Worm (Caenorhabditis elegans) whole organism, L4 larva: Measurements from ENCODE around the gene sre-51.
A peak's percentile ranks its signal among the peaks of the same experiment; 100 is the strongest.

Source experiments
- D1046.2 ChIP-seq: fragments of 200-800 bp; sonication (Bioruptor generic); IDR thresholded peaks from 2 replicates; pipeline ENCODE4 v1.3.6; 2022; ENCODE audit warnings: missing genetic modification characterization, missing compliant biosample characterization
- F49E8.2 ChIP-seq: sonication (generic microtip); optimal IDR thresholded peaks from 2 replicates; lab custom pipeline; 2016; ENCODE audit warnings: missing compliant biosample characterization, mild to moderate bottlenecking, missing genetic modification characterization, borderline replicate concordance
- T20F7.1 ChIP-seq: fragments of 200-800 bp; sonication (Bioruptor generic); optimal IDR thresholded peaks from 2 replicates; lab custom pipeline; 2018; ENCODE audit warnings: mild to moderate bottlenecking, missing genetic modification characterization, missing compliant biosample characterization
- Y105C5A.15 ChIP-seq: fragments of 200-800 bp; sonication (Bioruptor generic); IDR thresholded peaks from 2 replicates; pipeline ENCODE4 v1.3.6; 2022; ENCODE audit warnings: missing genetic modification characterization, missing compliant biosample characterization
- Y75B8A.6 ChIP-seq: fragments of 200-800 bp; sonication (Bioruptor generic); IDR thresholded peaks from 2 replicates; pipeline ENCODE4 v1.3.6; 2022; ENCODE audit warnings: missing genetic modification reagents, missing genetic modification characterization, missing compliant biosample characterization
- ZK546.5 ChIP-seq, 2 experiments: sonication (generic microtip); optimal IDR thresholded peaks; 2 replicates each; lab custom pipeline; 2017; ENCODE audit warnings: missing biosample characterization in 2 of 2, missing genetic modification characterization in 2 of 2
- aha-1 ChIP-seq: fragments of 150-350 bp; peaks from one replicate; lab custom pipeline; 2014; ENCODE audit warnings: missing biosample characterization, missing genetic modification characterization
- ama-1 ChIP-seq: fragments of 150-350 bp; optimal IDR thresholded peaks from 2 replicates; lab custom pipeline; 2014; ENCODE audit warnings: inconsistent platforms, mixed read lengths
- arid-1 ChIP-seq: fragments of 200-800 bp; sonication (Bioruptor generic); conservative IDR thresholded peaks from 2 replicates; pipeline ENCODE4 v1.3.6; 2022; ENCODE audit warnings: missing genetic modification reagents, missing genetic modification characterization, missing compliant biosample characterization
- ceh-32 ChIP-seq: sonication (generic microtip); optimal IDR thresholded peaks from 2 replicates; lab custom pipeline; 2016; ENCODE audit warnings: mild to moderate bottlenecking, missing genetic modification characterization, missing compliant biosample characterization; ENCODE audit not compliant: poor library complexity
- ceh-44 ChIP-seq: fragments of 200-800 bp; sonication (Bioruptor generic); IDR thresholded peaks from 2 replicates; pipeline ENCODE4 v1.3.6; 2022; ENCODE audit warnings: missing genetic modification reagents, missing genetic modification characterization, missing compliant biosample characterization
- daf-12 ChIP-seq: fragments of 150-350 bp; optimal IDR thresholded peaks from 2 replicates; lab custom pipeline; 2014; ENCODE audit warnings: missing biosample characterization, missing genetic modification reagents, missing genetic modification characterization
- daf-16 ChIP-seq, 3 experiments: sonication (generic microtip); optimal IDR thresholded peaks; 2 replicates each; lab custom pipeline; 2016 to 2017; ENCODE audit warnings: missing genetic modification characterization in 3 of 3, missing genetic modification reagents in 3 of 3, mild to moderate bottlenecking in 2 of 3, missing compliant biosample characterization in 2 of 3, missing biosample characterization in 1 of 3, moderate library complexity in 1 of 3
- daf-19 ChIP-seq: fragments of 200-800 bp; sonication (Bioruptor generic); conservative IDR thresholded peaks from 2 replicates; pipeline ENCODE4 v1.3.6; 2022; ENCODE audit warnings: missing genetic modification characterization, missing compliant biosample characterization
- dmd-6 ChIP-seq: fragments of 200-800 bp; sonication (Bioruptor generic); IDR thresholded peaks from 2 replicates; pipeline ENCODE4 v1.3.6; 2022; ENCODE audit warnings: missing genetic modification reagents, missing genetic modification characterization, missing compliant biosample characterization
- dmd-8 ChIP-seq: fragments of 200-800 bp; sonication (Bioruptor generic); IDR thresholded peaks from 2 replicates; pipeline ENCODE4 v1.3.6; 2022; ENCODE audit warnings: missing genetic modification characterization, missing compliant biosample characterization
- duxl-1 ChIP-seq: sonication (generic microtip); optimal IDR thresholded peaks from 2 replicates; lab custom pipeline; 2016; ENCODE audit warnings: mild to moderate bottlenecking, missing genetic modification characterization, moderate library complexity, missing compliant biosample characterization; ENCODE audit not compliant: poor library complexity
- dve-1 ChIP-seq: sonication (generic microtip); optimal IDR thresholded peaks from 2 replicates; lab custom pipeline; 2017; ENCODE audit warnings: antibody characterized with exemption, mild to moderate bottlenecking, missing genetic modification characterization, missing compliant biosample characterization; ENCODE audit not compliant: insufficient read depth
- egl-27 ChIP-seq: sonication (generic microtip); optimal IDR thresholded peaks from 3 replicates; lab custom pipeline; 2017; ENCODE audit warnings: missing biosample characterization, missing genetic modification reagents, missing genetic modification characterization
- egl-43 ChIP-seq: fragments of 200-800 bp; sonication (Bioruptor generic); IDR thresholded peaks from 2 replicates; pipeline ENCODE4 v1.3.6; 2022; ENCODE audit warnings: missing genetic modification reagents, missing genetic modification characterization, missing compliant biosample characterization
- fos-1 ChIP-seq: fragments of 150-350 bp; optimal IDR thresholded peaks from 2 replicates; lab custom pipeline; 2014; ENCODE audit warnings: missing biosample characterization, missing genetic modification characterization
- hif-1 ChIP-seq, 2 experiments: sonication (generic microtip); optimal IDR thresholded peaks; 2 replicates each; lab custom pipeline; 2016 to 2017; ENCODE audit warnings: missing compliant biosample characterization in 2 of 2, missing genetic modification characterization in 2 of 2, missing genetic modification reagents in 2 of 2, missing genotype in 2 of 2, mild to moderate bottlenecking in 1 of 2
- lim-7 ChIP-seq: fragments of 200-800 bp; sonication (Bioruptor generic); IDR thresholded peaks from 2 replicates; pipeline ENCODE4 v1.3.6; 2022; ENCODE audit warnings: missing genetic modification characterization, missing compliant biosample characterization
- lin-1 ChIP-seq: fragments of 200-800 bp; sonication (Bioruptor generic); IDR thresholded peaks from 2 replicates; pipeline ENCODE4 v1.3.6; 2022; ENCODE audit warnings: missing genetic modification reagents, missing genetic modification characterization, missing compliant biosample characterization
- lin-13 ChIP-seq: fragments of 150-350 bp; optimal IDR thresholded peaks from 2 replicates; lab custom pipeline; 2014; ENCODE audit warnings: missing biosample characterization, missing genetic modification reagents, missing genetic modification characterization
- lin-39 ChIP-seq: fragments of 150-350 bp; optimal IDR thresholded peaks from 2 replicates; lab custom pipeline; 2014; ENCODE audit warnings: missing biosample characterization, missing genetic modification reagents, missing genetic modification characterization
- madf-5 ChIP-seq, 2 experiments: fragments of 200-800 bp; sonication (Bioruptor generic); IDR thresholded peaks; 2 replicates each; pipeline ENCODE4 v1.3.6; 2022; ENCODE audit warnings: missing compliant biosample characterization in 2 of 2, missing genetic modification characterization in 2 of 2
- madf-9 ChIP-seq: fragments of 200-800 bp; sonication (Bioruptor generic); conservative IDR thresholded peaks from 2 replicates; pipeline ENCODE4 v1.3.6; 2022; ENCODE audit warnings: missing genetic modification reagents, missing genetic modification characterization, missing compliant biosample characterization
- mdl-1 ChIP-seq, 2 experiments: fragments of 150-350 bp in 1 of 2; sonication (generic microtip) in 1 of 2; optimal IDR thresholded peaks; 2 replicates each; lab custom pipeline; 2014 to 2017; ENCODE audit warnings: missing biosample characterization in 2 of 2, missing genetic modification characterization in 2 of 2
- mdt-29 ChIP-seq: fragments of 200-800 bp; sonication (Bioruptor generic); IDR thresholded peaks from 2 replicates; pipeline ENCODE4 v1.3.6; 2022; ENCODE audit warnings: missing genetic modification reagents, missing genetic modification characterization, missing compliant biosample characterization
- nhr-10 ChIP-seq: fragments of 150-350 bp; optimal IDR thresholded peaks from 2 replicates; lab custom pipeline; 2014; ENCODE audit warnings: missing biosample characterization, missing genetic modification characterization
- nhr-111 ChIP-seq: fragments of 200-800 bp; sonication (Bioruptor generic); optimal IDR thresholded peaks from 2 replicates; lab custom pipeline; 2018; ENCODE audit warnings: mild to moderate bottlenecking, missing genetic modification characterization, missing compliant biosample characterization
- nhr-25 ChIP-seq: sonication (generic microtip); optimal IDR thresholded peaks from 2 replicates; lab custom pipeline; 2017; ENCODE audit warnings: missing genetic modification characterization, mild to moderate bottlenecking, missing compliant biosample characterization, antibody characterized with exemption, moderate library complexity, borderline replicate concordance; ENCODE audit not compliant: insufficient read depth
- nhr-28 ChIP-seq: fragments of 150-350 bp; optimal IDR thresholded peaks from 2 replicates; lab custom pipeline; 2014; ENCODE audit warnings: missing biosample characterization, missing genetic modification characterization
- nhr-41 ChIP-seq: fragments of 200-800 bp; sonication (Bioruptor generic); IDR thresholded peaks from 2 replicates; pipeline ENCODE4 v1.3.6; 2022; ENCODE audit warnings: missing genetic modification reagents, missing genetic modification characterization, missing compliant biosample characterization
- nhr-42 ChIP-seq: fragments of 200-800 bp; sonication (Bioruptor generic); IDR thresholded peaks from 2 replicates; pipeline ENCODE4 v1.3.6; 2022; ENCODE audit warnings: missing genetic modification characterization, missing compliant biosample characterization
- nhr-6 ChIP-seq: fragments of 150-350 bp; optimal IDR thresholded peaks from 2 replicates; lab custom pipeline; 2014; ENCODE audit warnings: missing biosample characterization, missing genetic modification characterization
- nhr-76 ChIP-seq: fragments of 150-350 bp; optimal IDR thresholded peaks from 2 replicates; lab custom pipeline; 2014; ENCODE audit warnings: missing biosample characterization, missing genetic modification characterization
- pha-4 ChIP-seq, 2 experiments: fragments of 150-350 bp in 1 of 2; fragments of 200-800 bp in 1 of 2; sonication (Bioruptor generic) in 1 of 2; IDR thresholded peaks in 1 of 2; optimal IDR thresholded peaks in 1 of 2; 2 replicates each; pipeline versions ENCODE4 v1.3.6 to Lab custom; 2014 to 2022; ENCODE audit warnings: missing genetic modification characterization in 2 of 2, missing genetic modification reagents in 2 of 2, missing biosample characterization in 1 of 2, missing compliant biosample characterization in 1 of 2
- saeg-2 ChIP-seq: fragments of 200-800 bp; sonication (Bioruptor generic); IDR thresholded peaks from 2 replicates; pipeline ENCODE4 v1.3.6; 2022; ENCODE audit warnings: missing genetic modification reagents, missing genetic modification characterization, missing compliant biosample characterization
- set-16 ChIP-seq: fragments of 200-800 bp; sonication (Bioruptor generic); IDR thresholded peaks from 2 replicates; pipeline ENCODE4 v1.3.6; 2022; ENCODE audit warnings: missing genetic modification reagents, missing genetic modification characterization, missing compliant biosample characterization
- spr-3 ChIP-seq: fragments of 200-800 bp; sonication (Bioruptor generic); optimal IDR thresholded peaks from 2 replicates; lab custom pipeline; 2018; ENCODE audit warnings: mild to moderate bottlenecking, missing genetic modification characterization, missing compliant biosample characterization
- tag-97 ChIP-seq: fragments of 200-800 bp; sonication (Bioruptor generic); IDR thresholded peaks from 2 replicates; pipeline ENCODE4 v1.3.6; 2022; ENCODE audit warnings: missing genetic modification characterization, missing compliant biosample characterization
- vab-7 ChIP-seq: fragments of 200-800 bp; sonication (Bioruptor generic); IDR thresholded peaks from 2 replicates; pipeline ENCODE4 v1.3.6; 2022; ENCODE audit warnings: missing genetic modification reagents, missing genetic modification characterization, missing compliant biosample characterization
- zag-1 ChIP-seq: fragments of 150-350 bp; optimal IDR thresholded peaks from 2 replicates; lab custom pipeline; 2014; ENCODE audit warnings: missing biosample characterization, missing genetic modification characterization

sre-51 gene

DNA sequence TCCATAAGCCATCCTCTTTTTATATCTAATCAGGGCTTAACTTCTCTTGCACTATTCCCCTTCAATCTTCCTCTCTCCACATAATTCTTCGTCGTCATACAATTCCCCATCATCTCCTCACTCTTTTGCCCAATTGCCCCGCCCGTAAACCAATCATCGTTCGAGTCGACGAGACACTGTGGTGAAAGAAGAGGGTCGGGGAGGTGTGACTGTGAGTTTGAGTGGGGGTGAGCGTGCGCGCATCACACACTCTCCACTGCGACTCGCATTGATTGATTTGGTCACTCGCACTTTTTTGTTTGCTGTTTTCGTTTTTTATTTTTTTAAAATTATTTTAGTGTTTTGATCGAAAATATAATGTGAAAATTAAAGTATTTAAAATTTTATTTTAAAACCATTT lies 27.5 kb downstream of the sre-51 start (continued):
- TF ChIP-seq daf-16 (GFP tag; optimal IDR thresholded peaks at IDR 0.05; lab: Kevin White, UChicago) = no peak
- peak; percentile 53 for TF ChIP-seq daf-16 (tag; optimal IDR thresholded peaks at IDR 0.05; lab: Kevin White, UChicago)
- TF ChIP-seq madf-5 (GFP tag; IDR thresholded peaks at IDR 0.05; lab: Robert Waterston, UW) = 0 out of 4 replicates have a peak, but pooled peaks of 1 of the 2 experiments have one; percentile 17
- no peak for TF ChIP-seq lin-39 (tag; lab: Kevin White, UChicago)
- TF ChIP-seq aha-1 (tag; lab: Kevin White, UChicago) = peak; percentile 98
- TF ChIP-seq spr-3 (GFP tag; lab: Kevin White, UChicago) = no peak
- no peak for TF ChIP-seq nhr-76 (tag; lab: Kevin White, UChicago)
- TF ChIP-seq mdl-1 (tag; optimal IDR thresholded peaks at IDR 0.05; lab: Kevin White, UChicago) = peak in 1 of 2 experiments; percentile 57

DNA sequence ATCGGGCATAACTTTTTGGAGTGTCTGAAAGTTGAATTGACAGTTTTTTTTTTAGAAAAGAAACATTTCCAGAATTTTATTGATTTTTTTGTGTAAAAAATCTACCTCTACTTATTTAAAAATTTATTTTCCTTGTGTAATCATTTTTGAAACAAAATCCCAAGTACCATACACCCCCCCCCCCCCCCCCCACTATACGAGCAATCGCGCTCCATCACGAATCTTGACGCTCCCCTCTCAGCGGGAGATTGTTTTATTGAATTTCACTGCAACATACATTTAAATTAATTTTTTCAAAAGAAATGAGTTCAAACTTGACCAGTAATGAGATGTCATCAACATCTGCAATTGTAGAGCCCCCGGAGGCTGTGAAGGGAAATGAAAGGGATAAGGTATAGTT lies 28.0 kb downstream of the sre-51 start, which contains the start of gene sop-2:
TSS of gene sop-2 (plus strand) at position 301 of the 400 bp plus-strand sequence.
- TF ChIP-seq mdt-29 (GFP tag; lab: Robert Waterston, UW) (no peak), duxl-1 (tag; lab: Kevin White, UChicago) (no peak), nhr-41 (GFP tag; lab: Robert Waterston, UW) (no peak), tag-97 (no peak), fos-1 (tag; lab: Kevin White, UChicago) (no peak), F49E8.2 (tag; lab: Kevin White, UChicago) (no peak), ZK546.5 (tag; optimal IDR thresholded peaks at IDR 0.05; lab: Kevin White, UChicago) (no peak), aha-1 (tag; lab: Kevin White, UChicago) (no peak), Y75B8A.6 (no peak), hif-1 (tag; optimal IDR thresholded peaks at IDR 0.05; lab: Kevin White, UChicago) (no peak), saeg-2 (GFP tag; lab: Robert Waterston, UW) (no peak), mdl-1 (tag; optimal IDR thresholded peaks at IDR 0.05; lab: Kevin White, UChicago) (no peak), T20F7.1 (no peak), nhr-25 (no peak), arid-1 (no peak), nhr-10 (tag; lab: Kevin White, UChicago) (no peak), nhr-6 (tag; lab: Kevin White, UChicago) (no peak)

- TF ChIP-seq pha-4 (GFP tag; IDR thresholded peaks at IDR 0.05; lab: Robert Waterston, UW) (no peak), pha-4 (tag; optimal IDR thresholded peaks at IDR 0.05; lab: Kevin White, UChicago) (no peak), dmd-6 (GFP tag; lab: Robert Waterston, UW) (no peak), F49E8.2 (tag; lab: Kevin White, UChicago) (no peak), ceh-44 (GFP tag; lab: Robert Waterston, UW) (no peak), dmd-8 (GFP tag; lab: Robert Waterston, UW) (no peak), egl-27 (tag; lab: Kevin White, UChicago) (no peak), nhr-42 (GFP tag; lab: Robert Waterston, UW) (no peak), arid-1 (no peak), set-16 (GFP tag; lab: Robert Waterston, UW) (peak; percentile 97), lin-13 (no peak), nhr-28 (peak; percentile 11), lin-1 (no peak), D1046.2 (GFP tag; lab: Robert Waterston, UW) (no peak), madf-9 (GFP tag; lab: Robert Waterston, UW) (no peak), nhr-111 (GFP tag; lab: Kevin White, UChicago) (no peak), daf-12 (tag; lab: Kevin White, UChicago) (no peak), daf-19 (GFP tag; lab: Robert Waterston, UW) (no peak), lim-7 (GFP tag; lab: Robert Waterston, UW) (no peak), mdt-29 (GFP tag; lab: Robert Waterston, UW) (no peak), vab-7 (GFP tag; lab: Robert Waterston, UW) (no peak), Y105C5A.15 (GFP tag; lab: Robert Waterston, UW) (no peak), ama-1 (lab: Kevin White, UChicago) (no peak), ceh-32 (tag; lab: Kevin White, UChicago) (no peak), egl-43 (peak; percentile 54; the same call in 1 of the 2 replicates), dve-1 (tag; lab: Kevin White, UChicago) (no peak), saeg-2 (GFP tag; lab: Robert Waterston, UW) (no peak), nhr-41 (GFP tag; lab: Robert Waterston, UW) (no peak), zag-1 (no peak)
These were observed 30.0 kb downstream of the sre-51 start for ce11 chrII:12341566-12342223.
